Fruit fly (Drosophila melanogaster) whole organism, prepupa: ENCODE measurements around the gene Psa.

Source experiments
- CG10631 ChIP-seq: fragments of 200-800 bp; sonication (Bioruptor generic); optimal IDR thresholded peaks from 2 replicates; lab custom pipeline; 2016; ENCODE audit warnings: missing biosample characterization, missing genetic modification characterization
- CG10669 ChIP-seq: fragments of 200-800 bp; sonication (Bioruptor generic); optimal IDR thresholded peaks from 3 replicates; lab custom pipeline; 2018; ENCODE audit warnings: missing biosample characterization, mild to moderate bottlenecking, missing genetic modification characterization, moderate library complexity
- CG11762 ChIP-seq: fragments of 200-800 bp; sonication (Bioruptor generic); optimal IDR thresholded peaks from 3 replicates; lab custom pipeline; 2016; ENCODE audit warnings: missing biosample characterization, missing genetic modification characterization; ENCODE audit not compliant: insufficient read depth
- CG11902 ChIP-seq: fragments of 200-800 bp; sonication (Bioruptor generic); optimal IDR thresholded peaks from 3 replicates; lab custom pipeline; 2016; ENCODE audit warnings: missing biosample characterization, missing genetic modification characterization
- CG3032 ChIP-seq: fragments of 200-800 bp; optimal IDR thresholded peaks from 2 replicates; lab custom pipeline; 2019; ENCODE audit warnings: missing biosample characterization, mild to moderate bottlenecking, missing genetic modification characterization, moderate library complexity
- CG31627 ChIP-seq: fragments of 200-800 bp; sonication (Bioruptor generic); optimal IDR thresholded peaks from 3 replicates; lab custom pipeline; 2016; ENCODE audit warnings: missing biosample characterization, missing genetic modification characterization
- CG3919 ChIP-seq: fragments of 200-800 bp; sonication (Bioruptor generic); optimal IDR thresholded peaks from 3 replicates; lab custom pipeline; 2016; ENCODE audit warnings: missing biosample characterization, missing genetic modification characterization
- CG4318 ChIP-seq: fragments of 200-800 bp; sonication (Bioruptor generic); optimal IDR thresholded peaks from 3 replicates; lab custom pipeline; 2017; ENCODE audit warnings: missing biosample characterization, mild to moderate bottlenecking, missing genetic modification characterization
- CG6163 ChIP-seq: fragments of 200-800 bp; sonication (Bioruptor generic); IDR thresholded peaks from 3 replicates; pipeline ENCODE4 v1.3.6; 2022; ENCODE audit warnings: missing biosample characterization, missing genetic modification characterization
- CG6276 ChIP-seq: fragments of 200-800 bp; sonication (Bioruptor generic); optimal IDR thresholded peaks from 2 replicates; lab custom pipeline; 2017; ENCODE audit warnings: missing biosample characterization, mild to moderate bottlenecking, missing genetic modification characterization
- CG6854 ChIP-seq: fragments of 200-800 bp; sonication (Bioruptor generic); optimal IDR thresholded peaks from 2 replicates; lab custom pipeline; 2017; ENCODE audit warnings: missing biosample characterization, mild to moderate bottlenecking, missing genetic modification characterization
- CG7368 ChIP-seq: fragments of 200-800 bp; sonication (Bioruptor generic); optimal IDR thresholded peaks from 3 replicates; lab custom pipeline; 2016; ENCODE audit warnings: missing biosample characterization, missing genetic modification characterization
- CG8119 ChIP-seq: fragments of 200-800 bp; sonication (Bioruptor generic); IDR thresholded peaks from 3 replicates; pipeline ENCODE4 v1.3.6; 2022; ENCODE audit warnings: missing biosample characterization, missing genetic modification characterization
- CG8319 ChIP-seq: fragments of 200-800 bp; sonication (Bioruptor generic); optimal IDR thresholded peaks from 3 replicates; lab custom pipeline; 2016; ENCODE audit warnings: missing biosample characterization, missing genetic modification characterization
- CG9139 ChIP-seq: fragments of 200-800 bp; sonication (Bioruptor generic); optimal IDR thresholded peaks from 3 replicates; lab custom pipeline; 2017; ENCODE audit warnings: missing biosample characterization, mild to moderate bottlenecking, missing genetic modification characterization
- Eip75B ChIP-seq: fragments of 200-800 bp; sonication (Bioruptor generic); optimal IDR thresholded peaks from 3 replicates; lab custom pipeline; 2016; ENCODE audit warnings: missing biosample characterization, missing genetic modification characterization
- Eip78C ChIP-seq: fragments of 200-800 bp; sonication (Bioruptor generic); peaks from one replicate; lab custom pipeline; 2016; ENCODE audit warnings: missing biosample characterization, missing genetic modification characterization
- Gug ChIP-seq: fragments of 200-800 bp; sonication (Bioruptor generic); IDR thresholded peaks from 2 replicates; pipeline ENCODE4 v1.3.6; 2022; ENCODE audit warnings: missing biosample characterization, missing genetic modification characterization
- Hr4 ChIP-seq: fragments of 200-800 bp; sonication (Bioruptor generic); optimal IDR thresholded peaks from 3 replicates; lab custom pipeline; 2016; ENCODE audit warnings: missing biosample characterization, missing genetic modification characterization
- OdsH ChIP-seq: fragments of 200-800 bp; sonication (Bioruptor generic); optimal IDR thresholded peaks from 3 replicates; lab custom pipeline; 2016; ENCODE audit warnings: missing biosample characterization, missing genetic modification characterization
- Sox102F ChIP-seq: fragments of 200-800 bp; sonication (Bioruptor generic); optimal IDR thresholded peaks from 2 replicates; lab custom pipeline; 2016; ENCODE audit warnings: missing biosample characterization, mild to moderate bottlenecking, missing genetic modification characterization
- achi ChIP-seq: fragments of 200-800 bp; sonication (Bioruptor generic); optimal IDR thresholded peaks from 3 replicates; lab custom pipeline; 2016; ENCODE audit warnings: missing biosample characterization, missing genetic modification characterization
- acj6 ChIP-seq: fragments of 200-800 bp; sonication (Bioruptor generic); optimal IDR thresholded peaks from 3 replicates; lab custom pipeline; 2016; ENCODE audit warnings: missing biosample characterization, missing genetic modification characterization
- cyc ChIP-seq: fragments of 200-800 bp; sonication (Bioruptor generic); optimal IDR thresholded peaks from 3 replicates; lab custom pipeline; 2016; ENCODE audit warnings: missing biosample characterization, missing genetic modification characterization
- dac ChIP-seq: fragments of 200-800 bp; sonication (Bioruptor generic); optimal IDR thresholded peaks from 2 replicates; lab custom pipeline; 2017; ENCODE audit warnings: missing biosample characterization, mild to moderate bottlenecking, missing genetic modification characterization
- dsx ChIP-seq: fragments of 200-800 bp; optimal IDR thresholded peaks from 3 replicates; lab custom pipeline; 2019; ENCODE audit warnings: missing biosample characterization, mild to moderate bottlenecking, missing genetic modification characterization, moderate library complexity; ENCODE audit not compliant: poor library complexity, severe bottlenecking
- eg ChIP-seq: fragments of 200-800 bp; sonication (Bioruptor generic); IDR thresholded peaks from 3 replicates; pipeline ENCODE4 v1.3.6; 2022; ENCODE audit warnings: missing biosample characterization, missing genetic modification characterization
- esn ChIP-seq: fragments of 200-800 bp; sonication (Bioruptor generic); optimal IDR thresholded peaks from 2 replicates; lab custom pipeline; 2016; ENCODE audit warnings: missing biosample characterization, mild to moderate bottlenecking, missing genetic modification characterization, moderate library complexity
- fd85E ChIP-seq: fragments of 200-800 bp; sonication (Bioruptor generic); optimal IDR thresholded peaks from 3 replicates; lab custom pipeline; 2016; ENCODE audit warnings: missing biosample characterization, missing genetic modification characterization
- fkh ChIP-seq: fragments of 200-800 bp; sonication (Bioruptor generic); optimal IDR thresholded peaks from 3 replicates; lab custom pipeline; 2017; ENCODE audit warnings: missing biosample characterization, mild to moderate bottlenecking, missing genetic modification characterization, moderate library complexity
- lz ChIP-seq: fragments of 200-800 bp; sonication (Bioruptor generic); optimal IDR thresholded peaks from 3 replicates; lab custom pipeline; 2016; ENCODE audit warnings: missing biosample characterization, missing genetic modification characterization
- pdm3 ChIP-seq: fragments of 200-800 bp; sonication (Bioruptor generic); optimal IDR thresholded peaks from 3 replicates; lab custom pipeline; 2016; ENCODE audit warnings: missing biosample characterization, missing genetic modification characterization
- ss ChIP-seq, 2 experiments: fragments of 200-800 bp; sonication (Bioruptor generic); optimal IDR thresholded peaks; 2 replicates in 1 of 2; 3 replicates in 1 of 2; lab custom pipeline; 2017 to 2018; ENCODE audit warnings: mild to moderate bottlenecking in 2 of 2, missing biosample characterization in 2 of 2, missing genetic modification characterization in 2 of 2, moderate library complexity in 1 of 2
- svp ChIP-seq: fragments of 200-800 bp; sonication (Bioruptor generic); peaks from one replicate; lab custom pipeline; 2016; ENCODE audit warnings: missing biosample characterization, missing genetic modification characterization
- vri ChIP-seq: fragments of 200-800 bp; sonication (Bioruptor generic); optimal IDR thresholded peaks from 3 replicates; lab custom pipeline; 2016; ENCODE audit warnings: missing biosample characterization, mild to moderate bottlenecking, missing genetic modification characterization

The Psa gene

DNA sequence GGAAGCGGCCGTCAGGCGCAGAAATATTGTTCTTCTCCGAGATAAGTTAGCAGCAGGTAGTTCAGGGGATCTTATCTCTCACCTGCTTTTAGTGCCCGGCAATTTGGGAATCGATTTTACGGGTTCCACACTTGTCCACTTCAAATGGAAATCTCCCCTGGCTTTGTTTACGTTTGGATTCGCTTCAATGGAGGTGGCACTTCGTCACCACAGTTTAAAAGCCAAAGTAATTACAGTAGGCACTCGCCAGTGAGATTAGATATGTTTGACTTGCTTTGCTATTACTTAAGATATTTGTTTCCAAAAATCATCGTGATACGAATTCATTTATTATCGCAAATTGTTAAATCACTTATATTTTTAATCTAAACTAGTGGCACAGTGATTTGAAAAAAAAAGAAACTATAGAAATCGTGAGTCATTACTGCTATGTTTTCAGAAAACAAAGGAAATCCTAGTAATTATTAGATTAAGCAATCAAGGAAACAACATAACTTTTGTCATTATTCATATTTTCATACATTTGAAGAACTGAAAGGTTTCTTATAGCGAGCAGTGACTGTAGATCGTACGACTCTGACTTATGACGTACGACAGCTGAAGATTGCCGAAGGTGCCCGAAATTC is 45.8 kb downstream of the Psa start (continued):
- TF ChIP-seq esn (GFP tag; lab: Kevin White, UChicago) (peak; percentile 86), svp (GFP tag; lab: Kevin White, UChicago) (peak; percentile 95), CG4318 (GFP tag; lab: Kevin White, UChicago) (no peak), CG3032 (tag; lab: Kevin White, UChicago) (no peak), CG11762 (GFP tag; lab: Kevin White, UChicago) (no peak), fd85E (GFP tag; lab: Kevin White, UChicago) (no peak), dsx (GFP tag; lab: Kevin White, UChicago) (no peak), cyc (GFP tag; lab: Kevin White, UChicago) (peak; percentile 67), CG7368 (GFP tag; lab: Kevin White, UChicago) (no peak), CG31627 (GFP tag; lab: Kevin White, UChicago) (peak; percentile 77), achi (GFP tag; lab: Kevin White, UChicago) (no peak), acj6 (peak; percentile 65), Gug (no peak), OdsH (GFP tag; lab: Kevin White, UChicago) (no peak), CG10669 (GFP tag; lab: Kevin White, UChicago) (no peak), Eip75B (peak; percentile 43), dac (GFP tag; lab: Kevin White, UChicago) (no peak), CG11902 (GFP tag; lab: Kevin White, UChicago) (no peak), pdm3 (no peak), CG8319 (GFP tag; lab: Kevin White, UChicago) (no peak), lz (peak; percentile 82), CG9139 (no peak), CG6276 (GFP tag; lab: Kevin White, UChicago) (no peak), fkh (GFP tag; lab: Kevin White, UChicago) (peak; percentile 52), CG6854 (GFP tag; lab: Kevin White, UChicago) (no peak)

DNA sequence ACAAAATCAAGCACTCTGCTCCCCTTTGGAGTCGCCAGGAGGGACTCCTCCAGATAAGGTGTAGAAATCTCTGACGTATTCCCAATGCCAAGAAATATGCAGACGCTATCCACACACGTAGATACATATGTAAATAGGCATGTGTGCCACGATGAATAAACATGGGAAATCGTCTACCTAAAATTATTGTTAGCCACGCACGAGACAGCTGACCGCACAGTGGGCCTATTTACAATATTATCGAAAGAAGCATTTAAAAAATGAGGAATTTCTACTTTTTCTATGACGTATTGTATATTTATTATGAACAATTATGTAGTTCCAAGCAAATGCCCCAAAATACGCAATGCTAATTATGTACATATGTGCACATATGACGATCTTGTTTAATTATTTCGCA is 46.5 kb downstream of the Psa start:
- peak; percentile 46 for TF ChIP-seq fkh (GFP tag; lab: Kevin White, UChicago)
- peak; percentile 29 for TF ChIP-seq Hr4
- no peak for TF ChIP-seq cyc (GFP tag; lab: Kevin White, UChicago)
- TF ChIP-seq Eip78C (GFP tag; lab: Kevin White, UChicago), result peak; percentile 43

DNA sequence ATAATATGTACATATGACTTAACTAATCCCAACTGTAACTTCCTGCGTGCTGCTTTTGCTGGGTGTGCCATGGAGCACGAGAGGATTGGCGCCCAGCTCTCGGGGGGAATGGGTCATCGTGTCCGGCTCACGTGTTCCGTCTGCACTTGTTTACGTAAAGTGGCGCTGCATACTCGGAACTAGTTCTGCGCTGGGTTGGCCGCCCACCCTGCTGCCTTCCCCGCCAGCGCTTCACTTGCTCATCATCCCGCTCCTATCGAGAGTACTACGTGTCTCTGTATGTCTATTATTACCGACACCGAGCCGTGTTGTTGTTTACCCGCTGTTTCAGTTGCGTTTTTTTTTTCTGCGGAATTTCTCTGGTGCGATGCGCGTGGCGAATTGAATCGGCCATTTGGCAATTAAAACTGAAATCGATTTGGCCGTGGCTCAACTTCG is 47.0 kb downstream of the Psa start:
- peak; percentile 33; the same call in 1 of the 3 replicates for TF ChIP-seq CG6163 (GFP tag; lab: Robert Waterston, UW)
- no peak for TF ChIP-seq CG10631 (GFP tag; lab: Kevin White, UChicago)
- no peak for TF ChIP-seq vri
- TF ChIP-seq Eip75B, result no peak
- no peak for TF ChIP-seq dsx (GFP tag; lab: Kevin White, UChicago)
- TF ChIP-seq eg (GFP tag; lab: Robert Waterston, UW), result no peak
- TF ChIP-seq ss (GFP tag; optimal IDR thresholded peaks at IDR 0.05; lab: Kevin White, UChicago), result no peak
- no peak for TF ChIP-seq pdm3
- no peak for TF ChIP-seq esn (GFP tag; lab: Kevin White, UChicago)
- no peak for TF ChIP-seq CG11762 (GFP tag; lab: Kevin White, UChicago)
- peak; percentile 26 for TF ChIP-seq svp (GFP tag; lab: Kevin White, UChicago)
- TF ChIP-seq, all 60 proteins: peak for 2

DNA sequence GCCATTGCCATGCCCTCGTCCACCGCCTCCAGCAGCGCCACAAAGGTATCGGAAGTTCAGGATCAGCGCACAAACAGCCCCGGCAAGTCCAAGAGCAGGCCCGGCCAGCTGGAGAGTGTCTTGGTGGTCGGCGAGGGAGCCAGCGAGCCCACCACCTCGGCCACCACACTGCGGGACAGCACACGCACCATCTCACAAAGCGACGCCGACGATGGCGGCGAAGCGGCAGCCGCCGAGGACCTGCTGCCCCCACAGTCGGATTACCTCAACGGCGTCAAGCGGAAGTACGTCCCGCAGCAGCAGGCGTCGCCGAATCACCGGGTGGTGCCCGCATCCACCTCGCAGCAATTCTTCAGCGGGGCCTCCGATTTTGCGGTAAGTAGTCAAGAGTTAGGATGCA is 48.3 kb downstream of the Psa start:
- TF ChIP-seq CG3032 (tag; lab: Kevin White, UChicago), result no peak
- TF ChIP-seq svp (GFP tag; lab: Kevin White, UChicago), result peak; percentile 65

DNA sequence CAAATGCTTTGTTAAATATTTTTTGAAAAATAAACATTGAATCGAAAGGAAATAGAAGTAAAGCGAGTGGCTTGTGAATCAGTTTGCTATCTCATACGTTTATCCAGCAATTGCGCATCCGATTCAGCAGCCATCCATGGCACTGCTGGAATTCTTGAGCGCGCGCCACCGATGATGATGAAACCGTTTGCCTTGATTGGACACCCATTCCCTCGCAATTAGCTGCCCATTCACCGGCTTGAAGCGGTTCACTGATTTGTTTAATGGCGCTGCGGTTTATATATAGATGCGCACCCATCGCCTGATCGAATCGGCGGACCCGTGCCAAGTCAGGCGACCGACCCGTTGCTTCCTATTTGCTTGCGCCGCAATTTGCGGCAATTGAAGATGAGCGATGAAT is 50.5 kb downstream of the Psa start, which contains the start of gene Pcyt2:
TSS of gene Pcyt2 (plus strand) at position 301 of the 400 bp plus-strand sequence.
- TF ChIP-seq Sox102F (GFP tag; lab: Kevin White, UChicago) (no peak), CG3032 (tag; lab: Kevin White, UChicago) (no peak), CG8119 (GFP tag; lab: Robert Waterston, UW) (no peak), Eip78C (GFP tag; lab: Kevin White, UChicago) (no peak), Eip75B (no peak), CG3919 (GFP tag; lab: Kevin White, UChicago) (no peak)
